Fruit fly (Drosophila melanogaster): ENCODE data around the gene CG46383.
A peak's percentile ranks its signal among the peaks of the same experiment; 100 is the strongest.

Gene CG46383

DNA sequence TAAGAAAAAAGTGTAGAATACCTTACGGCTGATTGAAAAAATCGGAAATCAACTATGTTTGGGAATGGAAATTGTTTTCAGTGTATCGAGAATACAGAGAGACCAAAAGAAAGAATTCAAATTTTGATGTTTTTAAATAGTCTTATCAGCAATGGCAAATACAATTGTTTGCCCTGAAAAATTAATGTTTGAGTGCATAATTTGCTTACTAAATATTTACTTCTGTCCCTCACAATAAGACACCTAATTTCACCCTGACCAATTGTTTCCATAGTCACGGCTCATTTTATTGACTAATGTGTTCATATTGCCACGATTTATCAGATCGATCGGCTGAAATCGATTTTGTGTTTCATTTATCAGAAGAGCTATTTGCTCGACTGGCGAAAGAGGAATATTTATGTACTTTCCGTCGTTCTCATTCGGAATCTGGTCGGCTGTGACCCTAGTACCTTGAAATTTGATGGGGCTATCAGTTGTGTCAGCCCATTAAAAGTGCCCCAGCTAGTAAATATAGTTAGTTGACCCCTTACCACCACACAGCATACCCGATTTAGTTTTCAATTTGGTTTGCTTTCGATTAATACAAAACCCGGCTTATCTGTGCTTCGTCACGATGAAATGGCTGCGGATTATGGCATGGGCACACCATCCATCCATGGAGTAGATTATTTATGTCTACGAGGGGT, 32.9 kb upstream of the CG46383 start (continued):
- TF ChIP-seq Fer1 (GFP tag; optimal IDR thresholded peaks at IDR 0.05) (peak; percentile 10), CG7987 (GFP tag; optimal IDR thresholded peaks at IDR 0.05) (peak; percentile 4), lola (GFP tag; optimal IDR thresholded peaks at IDR 0.05) (peak in 1 of 3 experiments; percentile 68), Dref (GFP tag; IDR thresholded peaks at IDR 0.05) (no peak), Mes4 (GFP tag; optimal IDR thresholded peaks at IDR 0.05) (peak; percentile 7), ssp (GFP tag; IDR thresholded peaks at IDR 0.05) (no peak), abd-A (tag; optimal IDR thresholded peaks at IDR 0.05) (no peak), phol (tag; optimal IDR thresholded peaks at IDR 0.05) (peak; percentile 9), Eip74EF (GFP tag; optimal IDR thresholded peaks at IDR 0.05) (peak in 1 of 2 experiments; percentile 32), CG14710 (tag; optimal IDR thresholded peaks at IDR 0.05) (peak; percentile 65), CG1233 (GFP tag; optimal IDR thresholded peaks at IDR 0.05) (peak; percentile 31), salm (tag; optimal IDR thresholded peaks at IDR 0.05) (peak; percentile 64), CG18599 (GFP tag; optimal IDR thresholded peaks at IDR 0.05) (peak; percentile 8), CG11247 (GFP tag; IDR thresholded peaks at IDR 0.05) (no peak), gcm (GFP tag; optimal IDR thresholded peaks at IDR 0.05) (peak; percentile 49), Bdp1 (GFP tag; optimal IDR thresholded peaks at IDR 0.05) (no peak), CG10979 (tag; optimal IDR thresholded peaks at IDR 0.05) (peak; percentile 44), Hr51 (GFP tag; optimal IDR thresholded peaks at IDR 0.05) (no peak), CG31441 (GFP tag; IDR thresholded peaks at IDR 0.05) (peak; percentile 53; the same call in 1 of the 2 replicates), CG5180 (GFP tag; optimal IDR thresholded peaks at IDR 0.05) (peak; percentile 15), CG11504 (tag; optimal IDR thresholded peaks at IDR 0.05) (peak; percentile 62), Pdp1 (GFP tag; optimal IDR thresholded peaks at IDR 0.05) (peak in 1 of 2 experiments; percentile 9), Med (GFP tag) (peak; percentile 74), CG3407 (GFP tag; optimal IDR thresholded peaks at IDR 0.05) (peak; percentile 67), unpg (GFP tag; optimal IDR thresholded peaks at IDR 0.05) (peak; percentile 54), klu (GFP tag; IDR thresholded peaks at IDR 0.05) (no peak), sug (tag; optimal IDR thresholded peaks at IDR 0.05) (peak; percentile 45), Awh (GFP tag; IDR thresholded peaks at IDR 0.05) (0 out of 2 replicates have a peak, but pooled peaks have one; percentile 7), Side (GFP tag; optimal IDR thresholded peaks at IDR 0.05) (no peak), bsh (GFP tag; optimal IDR thresholded peaks at IDR 0.05) (peak in 1 of 2 experiments; percentile 74), gce (GFP tag; IDR thresholded peaks at IDR 0.05) (0 out of 3 replicates have a peak, but pooled peaks have one; percentile 39), ac (GFP tag; optimal IDR thresholded peaks at IDR 0.05) (peak; percentile 56), dmrt11E (tag; optimal IDR thresholded peaks at IDR 0.05) (peak; percentile 67), CG4730 (GFP tag; IDR thresholded peaks at IDR 0.05) (no peak), CG17829 (tag; optimal IDR thresholded peaks at IDR 0.05) (peak; percentile 30), ham (GFP tag; IDR thresholded peaks at IDR 0.05) (no peak), Deaf1 (tag; optimal IDR thresholded peaks at IDR 0.05) (peak; percentile 2), Dfd (GFP tag; optimal IDR thresholded peaks at IDR 0.05) (no peak), Spps (tag; optimal IDR thresholded peaks at IDR 0.05) (peak; percentile 7), CG12219 (GFP tag; optimal IDR thresholded peaks at IDR 0.05) (peak; percentile 19), Hr78 (GFP tag; optimal IDR thresholded peaks at IDR 0.05) (peak in 1 of 2 experiments; percentile 68), oc (tag; optimal IDR thresholded peaks at IDR 0.05) (peak; percentile 21), vvl (GFP tag; IDR thresholded peaks at IDR 0.05) (peak; percentile 26; the same call in 1 of the 2 replicates), mld (GFP tag; IDR thresholded peaks at IDR 0.05; ENCODE audit: partially characterized antibody) (no peak), Asciz (GFP tag; optimal IDR thresholded peaks at IDR 0.05) (peak; percentile 77), Adf1 (GFP tag; IDR thresholded peaks at IDR 0.05) (no peak), nerfin-1 (tag; optimal IDR thresholded peaks at IDR 0.05) (peak; percentile 24)

All from whole organism, embryonic.